Worm (Caenorhabditis elegans): ENCODE data around the gene rps-11.

- TF ChIP-seq ztf-29 (GFP tag; IDR thresholded peaks at IDR 0.05) (no peak), ztf-23 (GFP tag; IDR thresholded peaks at IDR 0.05) (no peak), med-1 (GFP tag; optimal IDR thresholded peaks at IDR 0.05; ENCODE audit: insufficient read depth) (no peak), tab-1 (GFP tag; IDR thresholded peaks at IDR 0.05) (no peak)
These were observed 912 bp downstream of the rps-11 start for ce11 chrIV:11603265-11603840.

All from whole organism, midembryonic.